Worm (Caenorhabditis elegans) whole organism, L1 larva: ENCODE results near the gene usip-1.

ENCODE experiments used
- elt-2 ChIP-seq: sonication (generic microtip); optimal IDR thresholded peaks from 2 replicates; lab custom pipeline; 2016; ENCODE audit warnings: missing genetic modification characterization, mild to moderate bottlenecking, inconsistent platforms, missing compliant biosample characterization, missing genetic modification reagents
- fkh-8 ChIP-seq: sonication (generic microtip); optimal IDR thresholded peaks from 2 replicates; lab custom pipeline; 2016; ENCODE audit warnings: mild to moderate bottlenecking, missing genetic modification characterization, missing compliant biosample characterization
- lin-39 ChIP-seq: fragments of 150-350 bp; optimal IDR thresholded peaks from 2 replicates; lab custom pipeline; 2014; ENCODE audit warnings: missing biosample characterization, missing genetic modification reagents, missing genetic modification characterization
- nhr-237 ChIP-seq: fragments of 150-350 bp; optimal IDR thresholded peaks from 2 replicates; lab custom pipeline; 2014; ENCODE audit warnings: missing biosample characterization, missing genetic modification characterization
- nhr-76 ChIP-seq: sonication (generic microtip); optimal IDR thresholded peaks from 2 replicates; lab custom pipeline; 2017; ENCODE audit warnings: missing biosample characterization, missing genetic modification characterization
- unc-130 ChIP-seq: fragments of 150-350 bp; optimal IDR thresholded peaks from 2 replicates; lab custom pipeline; 2017; ENCODE audit warnings: missing biosample characterization, missing genetic modification characterization, inconsistent platforms
- zag-1 ChIP-seq: fragments of 150-350 bp; optimal IDR thresholded peaks from 2 replicates; lab custom pipeline; 2014; ENCODE audit warnings: missing biosample characterization, missing genetic modification characterization

DNA sequence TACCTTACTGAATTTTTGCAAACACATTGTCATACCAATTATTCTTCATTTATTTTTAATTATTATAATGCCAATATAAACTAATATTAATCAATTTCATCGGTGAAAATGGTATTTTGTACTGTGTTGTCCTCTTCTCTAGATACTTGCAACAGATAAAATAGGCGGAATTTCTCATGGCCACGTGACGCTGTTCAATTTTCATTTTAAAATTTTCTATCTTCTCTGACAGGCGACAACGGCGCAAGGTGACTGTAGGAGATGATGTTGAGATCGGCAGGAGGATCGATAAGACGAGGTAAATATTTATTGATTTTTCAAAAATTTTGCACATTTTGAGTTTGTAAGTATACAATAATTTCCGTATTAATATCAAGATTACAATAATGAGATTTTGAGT lies 10.3 kb upstream of the usip-1 start, which contains the start of gene ogdh-2:
- no peak for TF ChIP-seq nhr-76 (tag; lab: Kevin White, UChicago)
- no peak for TF ChIP-seq nhr-237 (tag; lab: Kevin White, UChicago)
- TF ChIP-seq zag-1 (tag; lab: Kevin White, UChicago): no peak
- TF ChIP-seq unc-130 (tag; lab: Kevin White, UChicago): no peak
- no peak for TF ChIP-seq elt-2
- no peak for TF ChIP-seq lin-39 (tag; lab: Kevin White, UChicago)
- TF ChIP-seq fkh-8 (tag; lab: Kevin White, UChicago): no peak
